Fruit fly (Drosophila melanogaster) ovary, adult (tissue): ENCODE results near the gene a5.

Experiments
- CG17801 ChIP-seq: fragments of 200-800 bp; optimal IDR thresholded peaks from 2 replicates; lab custom pipeline; 2019; ENCODE audit warnings: missing biosample characterization, mild to moderate bottlenecking, missing genetic modification characterization, moderate library complexity; ENCODE audit not compliant: partially characterized antibody

a5 gene

DNA sequence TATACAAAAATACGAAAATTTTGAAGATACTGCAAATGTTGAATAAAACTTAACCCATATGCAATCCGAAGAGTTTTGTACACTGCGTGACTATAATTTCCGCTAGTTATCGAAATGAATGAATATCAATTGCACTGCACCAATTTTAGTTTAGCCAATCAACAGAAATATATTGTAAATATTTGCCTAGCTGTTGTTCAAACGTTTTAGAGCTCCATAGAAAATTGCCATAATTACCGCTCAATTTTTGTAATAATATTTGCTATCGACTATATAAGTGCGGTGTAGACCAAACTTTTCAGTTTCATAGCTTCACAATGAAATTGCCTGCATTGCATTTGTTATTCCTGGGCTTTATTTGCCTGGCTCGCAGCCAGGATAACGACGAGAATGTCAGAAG is at the start of gene a5:
TSS of gene a5 (plus strand) at position 301 of the 400 bp plus-strand sequence.
- no peak for TF ChIP-seq CG17801 (GFP tag; lab: Kevin White, UChicago)

DNA sequence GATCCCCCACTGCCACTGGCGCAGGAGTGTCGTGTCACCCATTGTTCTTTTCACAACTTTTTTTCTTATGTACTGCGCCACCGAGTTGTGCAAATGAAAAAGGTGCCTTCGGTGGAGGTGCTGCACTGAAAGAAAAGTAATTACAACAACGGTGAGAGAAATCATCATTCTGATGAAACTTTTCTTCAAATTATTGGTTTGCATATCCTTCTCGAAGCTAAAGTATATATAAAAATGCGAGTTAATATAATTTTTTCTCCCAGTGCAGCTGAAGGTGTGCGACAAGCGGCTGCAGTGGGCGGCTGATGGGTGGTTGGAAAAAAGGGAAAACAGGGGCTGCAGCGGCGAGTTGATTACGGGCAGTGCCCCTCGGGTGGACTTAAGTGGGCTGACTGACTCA is 16.6 kb upstream of the a5 start:
- no peak for TF ChIP-seq CG17801 (GFP tag; lab: Kevin White, UChicago)

DNA sequence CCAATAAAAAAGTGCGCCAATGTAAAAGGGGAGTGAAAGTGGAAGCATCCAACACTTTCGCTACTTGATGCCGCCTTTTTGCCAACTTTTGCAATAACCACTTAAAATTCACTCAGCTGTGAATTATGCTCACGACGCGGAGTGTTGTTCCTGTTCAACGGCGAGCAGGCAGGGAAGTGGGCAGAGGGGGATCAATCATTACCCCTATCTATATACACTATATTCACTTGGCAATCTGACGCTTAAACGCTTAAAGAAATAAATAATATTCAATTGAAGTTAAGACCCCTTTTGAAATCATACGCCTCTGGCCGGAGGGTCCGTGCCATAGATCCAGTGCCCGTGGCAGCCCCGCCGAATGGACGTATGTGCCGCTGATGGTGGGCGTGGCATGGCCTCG is 13.7 kb upstream of the a5 start:
- no peak for TF ChIP-seq CG17801 (GFP tag; lab: Kevin White, UChicago)

DNA sequence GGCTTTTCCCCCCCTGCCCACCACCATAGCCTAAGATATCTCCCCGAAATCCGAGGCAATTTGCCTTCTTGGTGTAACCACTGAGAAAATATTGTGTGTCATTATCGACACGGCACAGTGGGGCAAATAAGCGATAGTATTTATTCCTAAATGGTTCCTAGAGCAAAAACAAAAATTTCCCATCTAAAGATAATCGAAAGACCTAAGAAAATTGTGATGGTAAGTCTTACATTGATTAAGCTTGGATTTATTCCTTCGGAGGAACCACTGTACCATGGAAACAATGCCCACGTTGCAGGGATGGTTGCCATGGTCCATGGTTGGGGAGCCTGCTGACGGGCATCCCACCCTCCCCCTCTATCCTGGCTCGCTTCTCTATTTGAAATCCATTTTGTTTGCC is 12.5 kb upstream of the a5 start:
- TF ChIP-seq CG17801 (GFP tag; lab: Kevin White, UChicago) = no peak

DNA sequence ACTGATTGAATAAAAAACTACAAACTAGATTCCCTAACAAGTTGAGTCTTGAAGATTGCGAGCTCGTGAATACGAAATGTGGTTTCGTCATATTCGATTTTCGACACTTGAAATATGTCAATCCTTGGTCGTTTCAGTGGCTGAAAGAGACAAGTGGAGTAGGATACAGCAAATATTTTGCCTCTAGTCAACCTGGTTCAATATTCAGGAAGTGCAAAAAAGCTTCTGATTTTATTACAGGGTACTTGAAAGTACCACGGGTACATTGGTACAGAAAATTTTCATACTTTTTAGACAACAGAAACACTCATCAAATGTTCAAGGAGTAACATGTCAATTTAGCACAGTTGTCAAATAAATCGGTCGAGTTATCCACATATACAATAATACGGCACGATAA is 4.9 kb downstream of the a5 start, which contains the start of gene CG5440:
TSS of gene CG5440 (plus strand) at position 301 of the 400 bp plus-strand sequence.
- no peak for TF ChIP-seq CG17801 (GFP tag; lab: Kevin White, UChicago)

DNA sequence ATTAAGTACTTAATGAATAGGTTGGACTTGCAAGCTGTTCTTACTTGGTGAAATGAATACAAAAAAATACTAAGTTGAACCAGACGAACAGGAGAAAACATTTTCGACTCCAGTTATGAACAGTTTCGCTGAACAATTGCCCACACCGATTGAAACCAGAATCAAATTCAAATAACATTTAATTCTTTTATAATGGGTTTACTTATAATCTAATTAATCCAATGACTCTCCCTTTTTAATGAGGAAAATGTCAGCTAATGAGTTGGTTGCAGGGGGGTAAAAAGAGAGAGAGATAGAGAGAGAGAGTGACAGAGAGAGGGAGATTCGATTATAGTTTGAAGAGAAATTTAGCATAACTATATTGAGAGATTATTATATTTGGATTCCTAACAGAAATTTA is 13.0 kb downstream of the a5 start, which contains the start of gene CG33923:
TSS of gene CG33923 (minus strand) at position 101 of the 400 bp plus-strand sequence.
- no peak for TF ChIP-seq CG17801 (GFP tag; lab: Kevin White, UChicago)

DNA sequence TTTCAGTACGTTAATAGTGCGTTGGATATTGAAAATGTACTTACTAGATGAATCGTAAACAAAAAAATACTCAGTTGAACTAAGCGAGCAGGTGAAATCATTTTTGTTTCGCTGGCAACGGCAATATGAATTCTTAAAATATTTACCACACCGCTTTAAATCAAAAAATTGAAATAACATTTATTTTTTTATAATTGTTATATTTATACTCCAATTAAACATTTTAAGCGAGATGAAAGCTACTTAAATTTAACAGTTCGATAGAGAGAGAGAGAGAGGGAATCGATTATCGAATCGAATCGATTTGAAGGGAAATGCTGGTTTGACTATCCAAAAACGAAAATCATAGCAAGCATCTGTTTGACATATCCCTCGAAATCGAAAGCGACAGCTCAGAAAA is 15.1 kb downstream of the a5 start, which contains the start of the genes CG33922 and Cdlc2:
TSS of gene CG33922 (minus strand) at position 101 of the 400 bp plus-strand sequence.
TSS of gene Cdlc2 (plus strand) at position 330 of the 400 bp plus-strand sequence.
- no peak for TF ChIP-seq CG17801 (GFP tag; lab: Kevin White, UChicago)

DNA sequence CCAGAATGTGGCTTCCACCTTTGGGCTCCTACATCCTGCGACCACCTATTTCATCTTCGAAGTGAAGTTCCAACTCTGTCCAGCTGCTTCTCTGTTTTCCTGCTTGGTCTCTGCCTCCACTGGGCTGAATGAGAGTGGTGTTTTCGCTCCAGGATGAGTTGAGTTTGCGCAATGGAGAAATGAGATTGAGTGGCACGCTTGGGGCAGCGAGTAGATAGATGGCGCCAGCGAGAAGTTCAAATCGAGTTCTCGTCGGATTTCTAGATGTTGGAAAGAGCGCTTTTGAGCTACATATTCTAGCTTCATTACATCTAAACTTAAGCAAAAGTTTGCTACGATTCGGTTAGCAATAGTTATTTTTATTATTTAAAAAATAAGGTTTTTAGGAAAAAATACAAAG is 17.1 kb downstream of the a5 start:
- TF ChIP-seq CG17801 (GFP tag; lab: Kevin White, UChicago) = no peak

DNA sequence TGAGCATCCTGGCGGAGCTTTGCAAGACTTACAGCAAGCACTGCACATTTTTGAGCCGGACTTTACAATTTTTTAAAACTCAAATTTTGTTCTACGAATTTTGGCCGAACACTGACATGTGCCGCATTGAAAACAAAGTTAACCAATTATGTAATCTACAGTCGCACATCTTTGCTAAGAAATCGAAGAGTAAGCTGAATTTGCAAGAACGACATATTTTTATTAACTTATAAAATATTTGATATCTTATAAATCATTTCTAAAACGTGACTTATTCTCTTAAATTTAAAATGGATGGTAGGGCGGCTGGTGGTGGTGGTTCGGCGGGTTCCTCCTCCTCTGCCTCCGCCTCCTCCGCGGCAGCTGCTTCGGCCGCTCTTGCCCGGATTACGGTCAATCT is 23.8 kb downstream of the a5 start, which contains the start of gene CG5556:
TSS of gene CG5556 (minus strand) at position 101 of the 400 bp plus-strand sequence.
- no peak for TF ChIP-seq CG17801 (GFP tag; lab: Kevin White, UChicago)

DNA sequence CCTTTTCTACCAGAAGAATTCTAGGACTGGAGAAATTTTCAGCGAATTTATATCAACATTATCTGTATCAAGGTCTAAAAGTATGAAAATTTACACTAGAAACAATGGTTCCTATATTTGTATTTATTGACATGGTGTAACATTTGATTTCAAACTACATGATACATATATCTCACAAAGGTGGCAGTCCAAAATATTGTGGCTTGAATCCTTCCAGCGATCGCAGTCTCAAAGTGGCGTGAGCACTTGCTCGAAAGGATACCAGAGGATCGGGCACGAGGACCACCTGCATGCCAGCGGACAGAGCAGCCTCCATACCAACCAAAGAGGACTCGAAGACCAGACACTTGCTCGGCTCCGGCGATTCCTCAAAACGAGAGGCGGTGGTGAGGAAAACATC is 25.0 kb downstream of the a5 start, which contains the start of gene CG5561:
TSS of gene CG5561 (minus strand) at position 101 of the 400 bp plus-strand sequence.
- TF ChIP-seq CG17801 (GFP tag; lab: Kevin White, UChicago) = no peak

DNA sequence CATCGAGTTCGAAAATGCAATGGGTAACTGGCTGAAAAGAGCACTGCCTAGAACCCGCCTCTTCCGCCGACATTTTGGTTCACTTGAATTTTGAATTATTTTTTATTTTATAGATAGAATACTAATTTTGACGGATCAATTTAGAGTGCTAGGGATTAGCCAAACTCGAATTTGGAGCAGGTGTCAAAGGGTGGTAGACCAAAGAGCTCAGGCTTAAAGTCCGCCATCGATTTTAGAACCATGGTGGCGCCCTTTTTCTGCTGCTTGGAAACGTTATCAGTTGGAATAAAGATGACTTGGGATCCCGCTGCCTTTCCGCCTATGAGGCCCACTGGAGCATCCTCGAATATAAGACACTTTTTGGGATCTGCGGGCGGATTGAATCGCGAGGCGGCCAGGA is 25.9 kb downstream of the a5 start, which contains the start of gene CG31924:
TSS of gene CG31924 (minus strand) at position 101 of the 400 bp plus-strand sequence.
- no peak for TF ChIP-seq CG17801 (GFP tag; lab: Kevin White, UChicago)

DNA sequence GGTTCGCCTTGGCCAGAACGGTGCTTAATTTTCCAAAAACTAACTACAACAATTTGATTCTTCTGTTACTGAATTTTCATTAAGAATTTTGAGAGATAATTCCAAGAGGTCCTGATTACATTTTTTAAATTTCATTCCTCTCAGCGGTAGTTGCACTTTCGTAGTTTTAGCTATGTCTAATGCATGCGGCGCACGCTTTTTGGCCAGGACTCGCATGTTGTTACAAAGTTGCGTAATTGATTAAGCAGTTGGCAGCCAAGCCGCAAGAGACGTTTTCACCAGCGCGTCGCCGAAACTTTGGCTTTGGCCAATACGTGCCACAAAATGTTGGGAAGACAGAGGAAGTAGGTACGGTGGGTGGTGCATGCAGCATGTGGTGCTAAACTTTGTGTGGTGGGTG is 26.9 kb downstream of the a5 start, which contains the start of gene CG5565:
TSS of gene CG5565 (minus strand) at position 101 of the 400 bp plus-strand sequence.
- TF ChIP-seq CG17801 (GFP tag; lab: Kevin White, UChicago) = no peak

DNA sequence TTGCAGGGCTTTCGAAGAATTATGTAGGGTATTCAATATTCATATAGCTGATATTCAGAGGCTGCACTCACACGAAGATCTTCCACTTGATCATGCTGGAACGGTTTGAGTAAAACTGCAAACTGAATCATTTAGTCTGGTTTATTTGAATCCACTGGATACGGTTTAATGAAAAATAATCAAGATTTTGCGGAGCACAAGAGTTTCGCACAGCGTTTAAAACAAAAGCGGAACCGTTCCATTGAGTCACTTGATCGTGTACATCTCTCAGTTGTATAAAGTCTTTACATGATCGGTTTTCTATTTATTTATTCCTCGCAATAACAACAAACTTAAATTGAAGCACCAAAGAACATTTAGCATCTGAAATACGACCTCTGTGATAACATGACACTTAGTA is 30.7 kb downstream of the a5 start, which contains the start of gene CG31659:
TSS of gene CG31659 (minus strand) at position 101 of the 400 bp plus-strand sequence.
- TF ChIP-seq CG17801 (GFP tag; lab: Kevin White, UChicago) = no peak

DNA sequence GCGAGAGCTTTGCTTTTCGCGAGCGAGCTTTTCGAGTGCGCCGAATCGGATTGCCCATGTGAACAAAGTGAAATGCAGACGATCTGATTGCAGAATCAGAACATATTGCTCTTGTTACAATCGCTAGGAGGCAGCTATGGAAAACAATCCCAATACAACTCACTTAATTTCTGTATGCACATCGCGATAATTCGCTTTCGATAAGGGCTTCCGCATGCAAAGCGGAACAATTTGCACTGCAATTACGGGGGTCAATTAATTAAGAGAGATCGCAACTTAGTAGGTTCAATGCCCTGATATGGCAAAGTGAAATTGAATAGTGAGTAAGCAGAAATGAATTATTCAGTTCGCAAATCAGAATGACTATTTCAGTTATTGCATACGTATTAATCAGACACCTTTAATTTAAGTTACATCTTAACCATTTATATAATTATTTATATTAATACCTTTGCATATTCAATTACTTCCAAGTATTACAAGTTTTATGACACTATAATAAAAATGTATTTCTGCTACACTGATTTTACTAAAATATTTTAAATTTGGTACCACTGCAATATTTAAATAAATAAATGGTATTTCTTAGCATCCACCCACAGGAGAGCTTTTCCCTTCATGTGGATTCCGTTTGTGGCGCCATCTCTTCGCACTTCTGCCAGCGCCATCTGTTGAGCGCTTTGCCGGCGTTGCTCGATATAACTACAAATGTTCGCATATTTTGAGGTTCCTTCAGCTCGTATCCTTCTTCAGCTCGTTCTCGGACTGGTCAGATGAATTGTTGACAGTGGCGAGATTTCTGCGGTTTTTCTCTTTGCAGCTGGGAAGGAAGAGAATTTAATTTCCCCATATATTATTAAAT is 33.0 kb downstream of the a5 start, which contains the start of gene NLaz:
TSS of gene NLaz (minus strand) at position 51 of the 862 bp plus-strand sequence.
- TF ChIP-seq CG17801 (GFP tag; lab: Kevin White, UChicago) = no peak

DNA sequence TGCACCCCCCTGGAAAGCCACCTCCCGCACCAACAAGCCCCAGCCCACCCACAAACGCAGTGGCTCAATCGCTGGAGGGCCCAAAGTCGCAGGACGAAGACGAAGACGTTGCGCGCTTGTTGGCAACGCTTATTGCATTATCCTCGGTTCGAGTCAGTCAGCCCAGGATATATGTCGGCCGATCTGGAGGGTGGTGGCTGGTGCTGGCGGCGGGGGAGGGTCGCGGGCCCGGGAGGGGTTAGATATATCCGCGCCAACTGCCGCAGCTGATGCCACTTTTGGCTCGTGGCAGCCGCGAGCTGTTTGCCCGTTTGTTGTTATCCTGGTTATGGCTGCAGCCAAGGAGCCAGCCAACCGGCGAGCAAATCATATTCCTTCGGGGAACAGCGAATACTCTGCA is 36.1 kb downstream of the a5 start:
- TF ChIP-seq CG17801 (GFP tag; lab: Kevin White, UChicago) = no peak
